Fruit fly (Drosophila melanogaster): ENCODE measurements around the gene Scsalpha1.

Scsalpha1 gene

dm6 chr3L:3852842-3853241 is 38.8 kb downstream of the Scsalpha1 start (continued):
- TF ChIP-seq sc (optimal IDR thresholded peaks at IDR 0.05) (no peak), sc (GFP tag; optimal IDR thresholded peaks at IDR 0.05) (peak; percentile 55), Side (GFP tag; optimal IDR thresholded peaks at IDR 0.05) (no peak), Awh (GFP tag; IDR thresholded peaks at IDR 0.05) (peak; percentile 90), CG30020 (tag; optimal IDR thresholded peaks at IDR 0.05) (no peak), Myb (GFP tag; optimal IDR thresholded peaks at IDR 0.05) (no peak), zfh2 (GFP tag; optimal IDR thresholded peaks at IDR 0.05) (no peak), nom (GFP tag; optimal IDR thresholded peaks at IDR 0.05) (peak; percentile 23), CG18262 (tag; optimal IDR thresholded peaks at IDR 0.05) (peak; percentile 55), H15 (GFP tag; IDR thresholded peaks at IDR 0.05) (peak; percentile 49; the same call in 1 of the 3 replicates), dati (GFP tag; IDR thresholded peaks at IDR 0.05) (no peak), oc (tag; optimal IDR thresholded peaks at IDR 0.05) (peak; percentile 79), fd96Cb (tag; optimal IDR thresholded peaks at IDR 0.05) (peak; percentile 41), cad (GFP tag; optimal IDR thresholded peaks at IDR 0.05) (no peak), vvl (GFP tag; IDR thresholded peaks at IDR 0.05) (peak; percentile 80)

DNA sequence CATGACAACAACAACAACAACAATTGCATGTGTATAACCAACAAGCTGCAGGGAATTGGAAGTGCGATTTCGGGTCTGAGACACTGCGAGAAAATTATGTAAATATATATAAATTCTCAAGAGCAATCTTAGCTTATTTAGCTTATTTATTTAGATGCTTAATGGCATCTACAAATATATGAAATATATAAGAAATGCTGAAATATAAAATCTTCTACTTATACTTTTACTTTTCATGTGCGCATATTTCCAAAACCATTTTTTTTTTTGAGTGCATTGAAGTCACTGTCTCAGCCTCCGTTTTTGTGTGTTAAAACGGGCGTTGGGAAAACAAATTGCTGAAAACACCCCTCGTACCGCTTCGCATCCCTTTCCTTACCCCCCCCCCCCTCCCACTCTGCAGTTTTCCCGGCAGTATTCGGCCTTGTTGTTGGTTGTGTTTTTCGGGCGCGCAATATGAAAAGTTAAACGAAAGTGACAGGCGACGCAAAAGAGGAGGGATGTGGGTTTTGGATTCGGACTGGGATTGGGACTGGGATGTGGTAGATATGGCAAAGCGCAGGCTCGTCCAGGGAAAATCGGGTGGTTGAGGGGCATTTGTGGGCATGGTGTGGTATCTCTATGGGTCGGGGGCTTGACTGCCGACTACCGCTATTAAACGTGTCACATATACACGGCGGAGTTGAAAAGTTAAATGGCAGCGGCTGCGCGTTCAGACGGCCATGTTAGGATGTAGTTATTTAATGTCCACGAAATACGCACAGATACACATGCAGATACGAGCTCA is 41.4 kb downstream of the Scsalpha1 start:
- TF ChIP-seq CG1603 (tag; optimal IDR thresholded peaks at IDR 0.05) (no peak), CG8359 (GFP tag; optimal IDR thresholded peaks at IDR 0.05; ENCODE audit: borderline replicate concordance) (no peak), CG5180 (GFP tag; optimal IDR thresholded peaks at IDR 0.05) (peak; percentile 37), mld (GFP tag; IDR thresholded peaks at IDR 0.05; ENCODE audit: partially characterized antibody) (no peak), CG16815 (GFP tag; optimal IDR thresholded peaks at IDR 0.05) (peak; percentile 55), CoRest (tag; optimal IDR thresholded peaks at IDR 0.05) (peak; percentile 69), PHDP (tag; optimal IDR thresholded peaks at IDR 0.05) (peak; percentile 60), MBD-R2 (GFP tag; IDR thresholded peaks at IDR 0.05) (no peak), CG8944 (GFP tag; optimal IDR thresholded peaks at IDR 0.05) (no peak), TFAM (GFP tag; optimal IDR thresholded peaks at IDR 0.05) (no peak), CG17829 (tag; optimal IDR thresholded peaks at IDR 0.05) (peak; percentile 55), CG7963 (GFP tag; IDR thresholded peaks at IDR 0.05; ENCODE audit: partially characterized antibody) (no peak), pros (GFP tag; optimal IDR thresholded peaks at IDR 0.05) (peak; percentile 54), disco-r (GFP tag; optimal IDR thresholded peaks at IDR 0.05) (no peak), Scr (GFP tag; IDR thresholded peaks at IDR 0.05; ENCODE audit: partially characterized antibody) (no peak), mirr (GFP tag; optimal IDR thresholded peaks at IDR 0.05) (no peak), hb (GFP tag; IDR thresholded peaks at IDR 0.05; ENCODE audit: partially characterized antibody) (no peak), so (GFP tag; IDR thresholded peaks at IDR 0.05) (no peak), chinmo (GFP tag; IDR thresholded peaks at IDR 0.05; ENCODE audit: partially characterized antibody) (no peak), sob (GFP tag; IDR thresholded peaks at IDR 0.05) (no peak), ems (GFP tag; optimal IDR thresholded peaks at IDR 0.05) (no peak), CG13287 (GFP tag; IDR thresholded peaks at IDR 0.05; ENCODE audit: partially characterized antibody) (no peak), CG15696 (tag; optimal IDR thresholded peaks at IDR 0.05) (peak; percentile 73), HHEX (GFP tag; optimal IDR thresholded peaks at IDR 0.05) (no peak), Oli (tag; optimal IDR thresholded peaks at IDR 0.05) (peak; percentile 69), Meics (GFP tag; optimal IDR thresholded peaks at IDR 0.05) (no peak), CG7372 (GFP tag; IDR thresholded peaks at IDR 0.05) (0 out of 2 replicates have a peak, but pooled peaks have one; percentile 11), prd (optimal IDR thresholded peaks at IDR 0.05) (no peak), prd (GFP tag; IDR thresholded peaks at IDR 0.05) (peak; percentile 83; the same call in 2 of the 3 replicates), CG10274 (GFP tag; optimal IDR thresholded peaks at IDR 0.05) (no peak), sim (GFP tag; IDR thresholded peaks at IDR 0.05) (no peak), Opbp (GFP tag; IDR thresholded peaks at IDR 0.05; ENCODE audit: partially characterized antibody) (peak; percentile 35; the same call in 1 of the 3 replicates), pzg (GFP tag; optimal IDR thresholded peaks at IDR 0.05) (no peak), dimm (GFP tag; IDR thresholded peaks at IDR 0.05) (no peak)

Measured in whole organism, embryonic.